Worm (Caenorhabditis elegans) whole organism, late embryonic: ENCODE results near the gene ZK1240.5.

ENCODE experiments used
- ceh-24 ChIP-seq: sonication (generic microtip); optimal IDR thresholded peaks from 2 replicates; lab custom pipeline; 2016; ENCODE audit warnings: mild to moderate bottlenecking, missing genetic modification characterization, missing compliant biosample characterization
- ceh-9 ChIP-seq: sonication (generic microtip); optimal IDR thresholded peaks from 2 replicates; lab custom pipeline; 2016; ENCODE audit warnings: mild to moderate bottlenecking, missing genetic modification characterization, inconsistent platforms, missing compliant biosample characterization
- npax-4 ChIP-seq: sonication (generic microtip); optimal IDR thresholded peaks from 2 replicates; lab custom pipeline; 2016; ENCODE audit warnings: missing genetic modification characterization, missing compliant biosample characterization
- odd-2 ChIP-seq: sonication (generic microtip); optimal IDR thresholded peaks from 2 replicates; lab custom pipeline; 2017; ENCODE audit warnings: antibody characterized with exemption, mild to moderate bottlenecking, missing genetic modification characterization, missing compliant biosample characterization
- sdc-2 ChIP-seq: sonication (generic microtip); optimal IDR thresholded peaks from 2 replicates; lab custom pipeline; 2016; ENCODE audit warnings: missing genotype, missing genetic modification characterization, missing compliant biosample characterization

DNA sequence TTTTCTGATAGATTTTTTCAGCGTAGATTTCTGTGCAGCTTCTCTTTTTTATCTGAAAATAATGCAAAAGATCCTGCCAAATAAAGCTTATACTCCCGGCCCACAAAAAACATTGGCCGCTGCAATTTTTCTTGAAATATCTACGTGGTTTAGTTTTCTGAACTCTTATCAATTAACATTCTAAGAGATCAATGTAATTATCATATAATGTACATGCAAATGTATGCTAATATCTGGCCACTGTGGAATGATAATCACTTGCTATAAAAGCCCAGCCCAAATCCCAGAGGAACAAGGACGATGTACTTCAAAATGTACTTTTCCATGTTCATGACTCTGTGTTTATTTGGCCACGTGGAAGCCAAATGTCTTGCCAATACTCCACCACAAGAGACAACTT lies 36.7 kb upstream of the ZK1240.5 start, which contains the start of gene F43C11.2:
- TF ChIP-seq npax-4 (no peak), ceh-24 (no peak), ceh-9 (tag; lab: Kevin White, UChicago) (no peak), sdc-2 (no peak), odd-2 (tag; lab: Kevin White, UChicago) (no peak)
